Worm (Caenorhabditis elegans) whole organism, L4 larva: ENCODE measurements around the gene C08B6.3.

Experiments
- ZK337.2 ChIP-seq: fragments of 200-800 bp; sonication (Bioruptor generic); IDR thresholded peaks from 2 replicates; pipeline ENCODE4 v1.3.6; 2022; ENCODE audit warnings: missing genetic modification reagents, missing genetic modification characterization, missing compliant biosample characterization
- aha-1 ChIP-seq: fragments of 150-350 bp; peaks from one replicate; lab custom pipeline; 2014; ENCODE audit warnings: missing biosample characterization, missing genetic modification characterization
- daf-16 ChIP-seq, 3 experiments: sonication (generic microtip); optimal IDR thresholded peaks; 2 replicates each; lab custom pipeline; 2016 to 2017; ENCODE audit warnings: missing genetic modification characterization in 3 of 3, missing genetic modification reagents in 3 of 3, mild to moderate bottlenecking in 2 of 3, missing compliant biosample characterization in 2 of 3, missing biosample characterization in 1 of 3, moderate library complexity in 1 of 3
- dmd-6 ChIP-seq: fragments of 200-800 bp; sonication (Bioruptor generic); IDR thresholded peaks from 2 replicates; pipeline ENCODE4 v1.3.6; 2022; ENCODE audit warnings: missing genetic modification reagents, missing genetic modification characterization, missing compliant biosample characterization
- dmd-8 ChIP-seq: fragments of 200-800 bp; sonication (Bioruptor generic); IDR thresholded peaks from 2 replicates; pipeline ENCODE4 v1.3.6; 2022; ENCODE audit warnings: missing genetic modification characterization, missing compliant biosample characterization
- egl-27 ChIP-seq: sonication (generic microtip); optimal IDR thresholded peaks from 3 replicates; lab custom pipeline; 2017; ENCODE audit warnings: missing biosample characterization, missing genetic modification reagents, missing genetic modification characterization
- hif-1 ChIP-seq, 2 experiments: sonication (generic microtip); optimal IDR thresholded peaks; 2 replicates each; lab custom pipeline; 2016 to 2017; ENCODE audit warnings: missing compliant biosample characterization in 2 of 2, missing genetic modification characterization in 2 of 2, missing genetic modification reagents in 2 of 2, missing genotype in 2 of 2, mild to moderate bottlenecking in 1 of 2
- hlh-11 ChIP-seq: fragments of 200-800 bp; sonication (Bioruptor generic); optimal IDR thresholded peaks from 2 replicates; lab custom pipeline; 2018; ENCODE audit warnings: mild to moderate bottlenecking, missing genetic modification characterization, missing compliant biosample characterization
- lin-38 ChIP-seq: fragments of 200-800 bp; sonication (Bioruptor generic); IDR thresholded peaks from 2 replicates; pipeline ENCODE4 v1.3.6; 2022; ENCODE audit warnings: missing genetic modification reagents, missing genetic modification characterization, missing compliant biosample characterization
- lsy-2 ChIP-seq, 2 experiments: fragments of 150-350 bp in 1 of 2; sonication (generic microtip) in 1 of 2; optimal IDR thresholded peaks; 2 replicates each; lab custom pipeline; 2014 to 2017; ENCODE audit warnings: missing biosample characterization in 2 of 2, missing genetic modification characterization in 2 of 2
- mes-2 ChIP-seq: sonication (generic microtip); optimal IDR thresholded peaks from 2 replicates; lab custom pipeline; 2016; ENCODE audit warnings: missing genotype, mild to moderate bottlenecking, missing genetic modification characterization, missing compliant biosample characterization; ENCODE audit not compliant: poor library complexity, severe bottlenecking
- nhr-102 ChIP-seq: sonication (generic microtip); optimal IDR thresholded peaks from 2 replicates; lab custom pipeline; 2016; ENCODE audit warnings: mild to moderate bottlenecking, missing genetic modification characterization, moderate library complexity, missing compliant biosample characterization
- nhr-11 ChIP-seq: fragments of 150-350 bp; optimal IDR thresholded peaks from 2 replicates; lab custom pipeline; 2014; ENCODE audit warnings: missing biosample characterization, missing genetic modification characterization
- nhr-41 ChIP-seq: fragments of 200-800 bp; sonication (Bioruptor generic); IDR thresholded peaks from 2 replicates; pipeline ENCODE4 v1.3.6; 2022; ENCODE audit warnings: missing genetic modification reagents, missing genetic modification characterization, missing compliant biosample characterization
- set-16 ChIP-seq: fragments of 200-800 bp; sonication (Bioruptor generic); IDR thresholded peaks from 2 replicates; pipeline ENCODE4 v1.3.6; 2022; ENCODE audit warnings: missing genetic modification reagents, missing genetic modification characterization, missing compliant biosample characterization
- snpc-1.2 ChIP-seq: fragments of 200-800 bp; sonication (Bioruptor generic); IDR thresholded peaks from 2 replicates; pipeline ENCODE4 v1.3.6; 2022; ENCODE audit warnings: missing genetic modification reagents, missing genetic modification characterization, missing compliant biosample characterization
- snpc-4 ChIP-seq: fragments of 150-350 bp; optimal IDR thresholded peaks from 2 replicates; lab custom pipeline; 2014; ENCODE audit warnings: missing biosample characterization, missing genetic modification characterization
- unc-130 ChIP-seq: sonication (generic microtip); optimal IDR thresholded peaks from 2 replicates; lab custom pipeline; 2016; ENCODE audit warnings: missing genetic modification reagents, missing genetic modification characterization, missing compliant biosample characterization
- unc-39 ChIP-seq: sonication (generic microtip); optimal IDR thresholded peaks from 2 replicates; lab custom pipeline; 2017; ENCODE audit warnings: missing biosample characterization, missing genetic modification characterization
- unc-62 ChIP-seq, 3 experiments: fragments of 150-350 bp in 1 of 3; sonication (generic microtip); optimal IDR thresholded peaks in 2 of 3; peaks in 1 of 3; 1 replicate in 1 of 3; 2 replicates in 2 of 3; lab custom pipeline; 2014 to 2017; ENCODE audit warnings: missing biosample characterization in 3 of 3, missing genetic modification characterization in 3 of 3, missing genetic modification reagents in 3 of 3, missing genotype in 1 of 3

The C08B6.3 gene

ce11 chrV:10148352-10148751 lies 36.3 kb upstream of the C08B6.3 start, which contains the start of gene srsx-26:
Gene srsx-26, plus strand, starts transcription at chrV:10148652.
- no peak for TF ChIP-seq aha-1

ce11 chrV:10146787-10147186 lies 34.7 kb upstream of the C08B6.3 start:
- no peak for TF ChIP-seq ZK337.2 (GFP tag; lab: Robert Waterston, UW)
- TF ChIP-seq unc-62 (GFP tag; optimal IDR thresholded peaks at IDR 0.05 in 1 of 2; lab: Kevin White, UChicago), result peak in 1 of 2 experiments; percentile 19
- no peak for TF ChIP-seq unc-62 (tag; optimal IDR thresholded peaks at IDR 0.05; lab: Kevin White, UChicago)
- TF ChIP-seq egl-27 (tag; lab: Kevin White, UChicago), result no peak
- no peak for TF ChIP-seq dmd-6
- peak; percentile 82 for TF ChIP-seq aha-1
- TF ChIP-seq hif-1 (tag; optimal IDR thresholded peaks at IDR 0.05; lab: Kevin White, UChicago), result peak in 1 of 2 experiments; percentile 78
- peak; percentile 35 for TF ChIP-seq nhr-11
- TF ChIP-seq nhr-41 (GFP tag; lab: Robert Waterston, UW), result no peak
- TF ChIP-seq daf-16 (GFP tag; optimal IDR thresholded peaks at IDR 0.05; lab: Kevin White, UChicago), result peak in 1 of 2 experiments; percentile 20
- TF ChIP-seq daf-16 (tag; optimal IDR thresholded peaks at IDR 0.05; lab: Kevin White, UChicago), result no peak
- TF ChIP-seq nhr-102 (tag; lab: Kevin White, UChicago), result no peak

DNA sequence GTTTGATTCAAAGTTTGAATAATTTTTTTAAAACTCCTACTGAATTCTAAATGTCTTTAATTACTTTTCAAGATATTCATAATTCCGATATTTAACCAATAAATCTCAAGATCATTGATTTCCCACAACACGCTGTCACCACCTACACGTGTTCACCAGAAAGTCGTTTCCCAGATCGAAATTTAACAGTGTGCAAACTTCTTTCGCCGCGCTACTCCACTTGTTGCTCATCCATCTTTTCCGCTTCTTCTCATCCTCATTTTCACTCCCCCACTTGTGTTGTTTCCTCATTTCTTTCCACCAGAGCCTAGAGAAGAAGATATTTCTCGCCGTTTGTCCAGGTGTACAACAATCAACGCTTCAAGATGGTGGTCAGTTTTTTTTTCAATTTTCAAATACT lies 33.6 kb upstream of the C08B6.3 start, which contains the start of gene C51E3.9:
TSS of gene C51E3.9 (plus strand) at position 301 of the 400 bp plus-strand sequence.
- peak; percentile 11 for TF ChIP-seq aha-1
- peak; percentile 5 for TF ChIP-seq hlh-11 (tag; lab: Kevin White, UChicago)
- TF ChIP-seq unc-130, result no peak

ce11 chrV:10138582-10138981 lies 26.5 kb upstream of the C08B6.3 start:
- TF ChIP-seq snpc-1.2 (GFP tag; lab: Robert Waterston, UW), result peak; percentile 63; the same call in 1 of the 2 replicates
- peak; percentile 63 for TF ChIP-seq set-16 (GFP tag; lab: Robert Waterston, UW)
- peak; percentile 60 for TF ChIP-seq lin-38 (GFP tag; lab: Robert Waterston, UW)

ce11 chrV:10136644-10137043 lies 24.6 kb upstream of the C08B6.3 start:
- peak; percentile 47; the same call in 1 of the 2 replicates for TF ChIP-seq set-16 (GFP tag; lab: Robert Waterston, UW)

ce11 chrV:10134077-10134693 lies 22.1 kb upstream of the C08B6.3 start, which contains the start of the genes C08B6.18, wdr-20 and C08B6.8:
Gene C08B6.18, minus strand, starts transcription at chrV:10134127.
Gene wdr-20, minus strand, starts transcription at chrV:10134158.
Gene C08B6.8, plus strand, starts transcription at chrV:10134643.
- TF ChIP-seq lsy-2 (tag; optimal IDR thresholded peaks at IDR 0.05; lab: Kevin White, UChicago), result peak in 1 of 2 experiments; percentile 44
- no peak for TF ChIP-seq snpc-4 (tag; lab: Kevin White, UChicago)
- TF ChIP-seq lin-38 (GFP tag; lab: Robert Waterston, UW), result peak; percentile 62
- peak; percentile 21 for TF ChIP-seq mes-2 (tag; lab: Kevin White, UChicago)

DNA sequence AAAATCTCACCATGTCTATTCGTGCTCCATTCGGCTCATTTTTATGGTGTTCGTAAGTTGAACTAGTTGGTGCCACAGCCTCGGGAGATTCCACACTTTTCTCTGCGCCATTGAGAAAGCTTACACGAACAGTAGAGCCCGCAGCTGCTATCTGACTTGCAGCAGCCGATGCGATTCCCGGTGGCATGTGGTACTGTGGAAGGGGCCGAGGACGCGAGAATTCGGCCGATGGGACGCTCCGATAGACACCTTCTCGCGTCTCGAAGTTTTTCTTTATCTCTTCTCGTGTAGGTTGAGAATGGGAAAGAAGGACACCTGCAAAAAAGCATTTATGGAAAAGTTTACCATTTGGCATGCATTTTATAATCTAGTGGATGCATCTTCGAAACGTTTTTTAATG lies 21.2 kb upstream of the C08B6.3 start:
- no peak for TF ChIP-seq unc-62 (GFP tag; optimal IDR thresholded peaks at IDR 0.05 in 1 of 2; lab: Kevin White, UChicago)
- no peak for TF ChIP-seq unc-62 (tag; optimal IDR thresholded peaks at IDR 0.05; lab: Kevin White, UChicago)
- TF ChIP-seq dmd-8 (GFP tag; lab: Robert Waterston, UW), result peak; percentile 60; the same call in 1 of the 2 replicates

DNA sequence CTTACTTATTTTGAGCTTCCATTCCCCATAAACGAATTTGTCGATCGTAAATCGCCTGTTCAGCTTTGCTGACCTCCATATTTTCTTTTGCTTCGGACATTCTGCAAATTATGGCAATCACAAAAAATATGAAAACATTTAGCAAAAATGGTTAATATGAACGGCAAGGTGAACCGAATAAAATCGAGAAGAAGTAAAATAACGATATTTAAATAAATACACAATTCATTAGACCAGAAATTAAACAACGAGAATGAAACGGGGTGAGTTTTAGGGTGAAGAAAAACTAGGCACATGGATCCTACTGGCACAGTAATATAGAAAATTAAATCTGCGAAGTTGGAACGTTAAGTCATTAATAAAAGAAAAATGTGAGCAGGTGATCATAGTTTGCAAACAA lies 18.1 kb upstream of the C08B6.3 start, which contains the start of gene aos-1:
TSS of gene aos-1 (minus strand) at position 101 of the 400 bp plus-strand sequence.
- no peak for TF ChIP-seq unc-39 (tag; lab: Kevin White, UChicago)
